Worm (Caenorhabditis elegans) whole organism, L4 larva: ENCODE results near the gene C33F10.1.

Experiments
- D1046.2 ChIP-seq: fragments of 200-800 bp; sonication (Bioruptor generic); IDR thresholded peaks from 2 replicates; pipeline ENCODE4 v1.3.6; 2022; ENCODE audit warnings: missing genetic modification characterization, missing compliant biosample characterization
- F26F4.8 ChIP-seq: fragments of 200-800 bp; sonication (Bioruptor generic); conservative IDR thresholded peaks from 2 replicates; pipeline ENCODE4 v1.3.6; 2022; ENCODE audit warnings: missing genetic modification characterization, missing compliant biosample characterization
- F37D6.2 ChIP-seq: sonication (generic microtip); optimal IDR thresholded peaks from 2 replicates; lab custom pipeline; 2016; ENCODE audit warnings: mild to moderate bottlenecking, missing genetic modification characterization, missing compliant biosample characterization
- Y48G9A.11 ChIP-seq: fragments of 200-800 bp; sonication (Bioruptor generic); IDR thresholded peaks from 2 replicates; pipeline ENCODE4 v1.3.6; 2022; ENCODE audit warnings: missing genetic modification reagents, missing genetic modification characterization, missing compliant biosample characterization
- Y5F2A.4 ChIP-seq: fragments of 200-800 bp; sonication (Bioruptor generic); optimal IDR thresholded peaks from 2 replicates; lab custom pipeline; 2018; ENCODE audit warnings: mild to moderate bottlenecking, missing genetic modification characterization, missing compliant biosample characterization
- ama-1 ChIP-seq: fragments of 150-350 bp; optimal IDR thresholded peaks from 2 replicates; lab custom pipeline; 2014; ENCODE audit warnings: inconsistent platforms, mixed read lengths
- ceh-28 ChIP-seq: fragments of 150-350 bp; optimal IDR thresholded peaks from 2 replicates; lab custom pipeline; 2014; ENCODE audit warnings: missing biosample characterization, missing genetic modification reagents, missing genetic modification characterization
- ceh-44 ChIP-seq: fragments of 200-800 bp; sonication (Bioruptor generic); IDR thresholded peaks from 2 replicates; pipeline ENCODE4 v1.3.6; 2022; ENCODE audit warnings: missing genetic modification reagents, missing genetic modification characterization, missing compliant biosample characterization
- ceh-82 ChIP-seq: sonication (generic microtip); optimal IDR thresholded peaks from 2 replicates; lab custom pipeline; 2017; ENCODE audit warnings: missing biosample characterization, missing genetic modification characterization
- ces-1 ChIP-seq: fragments of 150-350 bp; sonication (generic microtip); optimal IDR thresholded peaks from 4 replicates; lab custom pipeline; 2014; ENCODE audit warnings: missing biosample characterization, missing genetic modification reagents, missing genetic modification characterization
- cey-2 ChIP-seq: sonication (generic microtip); optimal IDR thresholded peaks from 3 replicates; lab custom pipeline; 2017; ENCODE audit warnings: missing genetic modification characterization, mild to moderate bottlenecking, missing compliant biosample characterization, antibody characterized with exemption, borderline replicate concordance; ENCODE audit not compliant: insufficient read depth
- daf-19 ChIP-seq: fragments of 200-800 bp; sonication (Bioruptor generic); conservative IDR thresholded peaks from 2 replicates; pipeline ENCODE4 v1.3.6; 2022; ENCODE audit warnings: missing genetic modification characterization, missing compliant biosample characterization
- daf-8 ChIP-seq: fragments of 200-800 bp; sonication (Bioruptor generic); IDR thresholded peaks from 2 replicates; pipeline ENCODE4 v1.3.6; 2022; ENCODE audit warnings: missing genetic modification characterization, missing compliant biosample characterization
- dmd-6 ChIP-seq: fragments of 200-800 bp; sonication (Bioruptor generic); IDR thresholded peaks from 2 replicates; pipeline ENCODE4 v1.3.6; 2022; ENCODE audit warnings: missing genetic modification reagents, missing genetic modification characterization, missing compliant biosample characterization
- dmd-9 ChIP-seq: fragments of 200-800 bp; sonication (Bioruptor generic); IDR thresholded peaks from 2 replicates; pipeline ENCODE4 v1.3.6; 2022; ENCODE audit warnings: missing genetic modification reagents, missing genetic modification characterization, missing compliant biosample characterization
- dpl-1 ChIP-seq: fragments of 150-350 bp; optimal IDR thresholded peaks from 2 replicates; lab custom pipeline; 2014; ENCODE audit warnings: missing biosample characterization, missing genetic modification reagents, missing genetic modification characterization
- dve-1 ChIP-seq: sonication (generic microtip); optimal IDR thresholded peaks from 2 replicates; lab custom pipeline; 2017; ENCODE audit warnings: antibody characterized with exemption, mild to moderate bottlenecking, missing genetic modification characterization, missing compliant biosample characterization; ENCODE audit not compliant: insufficient read depth
- gei-8 ChIP-seq: fragments of 200-800 bp; sonication (Bioruptor generic); optimal IDR thresholded peaks from 2 replicates; lab custom pipeline; 2018; ENCODE audit warnings: mild to moderate bottlenecking, missing genetic modification characterization, missing compliant biosample characterization
- hif-1 ChIP-seq, 2 experiments: sonication (generic microtip); optimal IDR thresholded peaks; 2 replicates each; lab custom pipeline; 2016 to 2017; ENCODE audit warnings: missing compliant biosample characterization in 2 of 2, missing genetic modification characterization in 2 of 2, missing genetic modification reagents in 2 of 2, missing genotype in 2 of 2, mild to moderate bottlenecking in 1 of 2
- hlh-11 ChIP-seq: fragments of 200-800 bp; sonication (Bioruptor generic); optimal IDR thresholded peaks from 2 replicates; lab custom pipeline; 2018; ENCODE audit warnings: mild to moderate bottlenecking, missing genetic modification characterization, missing compliant biosample characterization
- hmg-1.1 ChIP-seq: fragments of 200-800 bp; sonication (Bioruptor generic); IDR thresholded peaks from 2 replicates; pipeline ENCODE4 v1.3.6; 2022; ENCODE audit warnings: missing genetic modification reagents, missing genetic modification characterization, missing compliant biosample characterization
- lin-15B ChIP-seq: fragments of 150-350 bp; sonication (generic microtip); optimal IDR thresholded peaks from 3 replicates; lab custom pipeline; 2014; ENCODE audit warnings: missing biosample characterization, missing genetic modification characterization
- lin-39 ChIP-seq: fragments of 150-350 bp; optimal IDR thresholded peaks from 2 replicates; lab custom pipeline; 2014; ENCODE audit warnings: missing biosample characterization, missing genetic modification reagents, missing genetic modification characterization
- lir-3 ChIP-seq: sonication (generic microtip); optimal IDR thresholded peaks from 2 replicates; lab custom pipeline; 2016; ENCODE audit warnings: mild to moderate bottlenecking, missing genetic modification characterization, missing compliant biosample characterization
- madf-5 ChIP-seq, 2 experiments: fragments of 200-800 bp; sonication (Bioruptor generic); IDR thresholded peaks; 2 replicates each; pipeline ENCODE4 v1.3.6; 2022; ENCODE audit warnings: missing compliant biosample characterization in 2 of 2, missing genetic modification characterization in 2 of 2
- madf-9 ChIP-seq: fragments of 200-800 bp; sonication (Bioruptor generic); conservative IDR thresholded peaks from 2 replicates; pipeline ENCODE4 v1.3.6; 2022; ENCODE audit warnings: missing genetic modification reagents, missing genetic modification characterization, missing compliant biosample characterization
- mdl-1 ChIP-seq, 2 experiments: fragments of 150-350 bp in 1 of 2; sonication (generic microtip) in 1 of 2; optimal IDR thresholded peaks; 2 replicates each; lab custom pipeline; 2014 to 2017; ENCODE audit warnings: missing biosample characterization in 2 of 2, missing genetic modification characterization in 2 of 2
- mxl-3 ChIP-seq: fragments of 200-800 bp; sonication (Bioruptor generic); optimal IDR thresholded peaks from 2 replicates; lab custom pipeline; 2018; ENCODE audit warnings: mild to moderate bottlenecking, missing genetic modification characterization, missing compliant biosample characterization
- nhr-10 ChIP-seq: fragments of 150-350 bp; optimal IDR thresholded peaks from 2 replicates; lab custom pipeline; 2014; ENCODE audit warnings: missing biosample characterization, missing genetic modification characterization
- nhr-102 ChIP-seq: sonication (generic microtip); optimal IDR thresholded peaks from 2 replicates; lab custom pipeline; 2016; ENCODE audit warnings: mild to moderate bottlenecking, missing genetic modification characterization, moderate library complexity, missing compliant biosample characterization
- nhr-11 ChIP-seq: fragments of 150-350 bp; optimal IDR thresholded peaks from 2 replicates; lab custom pipeline; 2014; ENCODE audit warnings: missing biosample characterization, missing genetic modification characterization
- nhr-25 ChIP-seq: sonication (generic microtip); optimal IDR thresholded peaks from 2 replicates; lab custom pipeline; 2017; ENCODE audit warnings: missing genetic modification characterization, mild to moderate bottlenecking, missing compliant biosample characterization, antibody characterized with exemption, moderate library complexity, borderline replicate concordance; ENCODE audit not compliant: insufficient read depth
- nhr-28 ChIP-seq: fragments of 150-350 bp; optimal IDR thresholded peaks from 2 replicates; lab custom pipeline; 2014; ENCODE audit warnings: missing biosample characterization, missing genetic modification characterization
- nhr-41 ChIP-seq: fragments of 200-800 bp; sonication (Bioruptor generic); IDR thresholded peaks from 2 replicates; pipeline ENCODE4 v1.3.6; 2022; ENCODE audit warnings: missing genetic modification reagents, missing genetic modification characterization, missing compliant biosample characterization
- nhr-6 ChIP-seq: fragments of 150-350 bp; optimal IDR thresholded peaks from 2 replicates; lab custom pipeline; 2014; ENCODE audit warnings: missing biosample characterization, missing genetic modification characterization
- nhr-77 ChIP-seq: fragments of 150-350 bp; optimal IDR thresholded peaks from 2 replicates; lab custom pipeline; 2014; ENCODE audit warnings: missing biosample characterization, missing genetic modification characterization
- pqm-1 ChIP-seq: sonication (generic microtip); optimal IDR thresholded peaks from 2 replicates; lab custom pipeline; 2017; ENCODE audit warnings: missing biosample characterization, missing genetic modification characterization
- saeg-2 ChIP-seq: fragments of 200-800 bp; sonication (Bioruptor generic); IDR thresholded peaks from 2 replicates; pipeline ENCODE4 v1.3.6; 2022; ENCODE audit warnings: missing genetic modification reagents, missing genetic modification characterization, missing compliant biosample characterization
- set-16 ChIP-seq: fragments of 200-800 bp; sonication (Bioruptor generic); IDR thresholded peaks from 2 replicates; pipeline ENCODE4 v1.3.6; 2022; ENCODE audit warnings: missing genetic modification reagents, missing genetic modification characterization, missing compliant biosample characterization
- skn-1 ChIP-seq: fragments of 150-350 bp; optimal IDR thresholded peaks from 2 replicates; lab custom pipeline; 2014; ENCODE audit warnings: missing biosample characterization, missing genetic modification characterization
- snpc-4 ChIP-seq: fragments of 150-350 bp; optimal IDR thresholded peaks from 2 replicates; lab custom pipeline; 2014; ENCODE audit warnings: missing biosample characterization, missing genetic modification characterization
- spr-1 ChIP-seq: sonication (generic microtip); optimal IDR thresholded peaks from 2 replicates; lab custom pipeline; 2016; ENCODE audit warnings: mild to moderate bottlenecking, missing genetic modification characterization, missing compliant biosample characterization
- spr-3 ChIP-seq: fragments of 200-800 bp; sonication (Bioruptor generic); optimal IDR thresholded peaks from 2 replicates; lab custom pipeline; 2018; ENCODE audit warnings: mild to moderate bottlenecking, missing genetic modification characterization, missing compliant biosample characterization
- tag-97 ChIP-seq: fragments of 200-800 bp; sonication (Bioruptor generic); IDR thresholded peaks from 2 replicates; pipeline ENCODE4 v1.3.6; 2022; ENCODE audit warnings: missing genetic modification characterization, missing compliant biosample characterization
- tra-1 ChIP-seq: fragments of 200-800 bp; sonication (Bioruptor generic); IDR thresholded peaks from 2 replicates; pipeline ENCODE4 v1.3.6; 2022; ENCODE audit warnings: missing genetic modification reagents, missing genetic modification characterization, missing compliant biosample characterization
- unc-39 ChIP-seq: sonication (generic microtip); optimal IDR thresholded peaks from 2 replicates; lab custom pipeline; 2017; ENCODE audit warnings: missing biosample characterization, missing genetic modification characterization
- unc-62 ChIP-seq, 3 experiments: fragments of 150-350 bp in 1 of 3; sonication (generic microtip); optimal IDR thresholded peaks in 2 of 3; peaks in 1 of 3; 1 replicate in 1 of 3; 2 replicates in 2 of 3; lab custom pipeline; 2014 to 2017; ENCODE audit warnings: missing biosample characterization in 3 of 3, missing genetic modification characterization in 3 of 3, missing genetic modification reagents in 3 of 3, missing genotype in 1 of 3
- vab-7 ChIP-seq: fragments of 200-800 bp; sonication (Bioruptor generic); IDR thresholded peaks from 2 replicates; pipeline ENCODE4 v1.3.6; 2022; ENCODE audit warnings: missing genetic modification reagents, missing genetic modification characterization, missing compliant biosample characterization
- zag-1 ChIP-seq: fragments of 150-350 bp; optimal IDR thresholded peaks from 2 replicates; lab custom pipeline; 2014; ENCODE audit warnings: missing biosample characterization, missing genetic modification characterization
- zip-11 ChIP-seq: fragments of 200-800 bp; sonication (Bioruptor generic); IDR thresholded peaks from 2 replicates; pipeline ENCODE4 v1.3.6; 2022; ENCODE audit warnings: missing genetic modification characterization, missing compliant biosample characterization
- zip-2 ChIP-seq: fragments of 150-350 bp; optimal IDR thresholded peaks from 2 replicates; lab custom pipeline; 2014; ENCODE audit warnings: missing biosample characterization, missing genetic modification characterization
- ztf-7 ChIP-seq: fragments of 150-350 bp; optimal IDR thresholded peaks from 2 replicates; lab custom pipeline; 2014; ENCODE audit warnings: missing biosample characterization, missing genetic modification characterization

Gene C33F10.1

ce11 chrII:4881727-4882126 is 46.9 kb downstream of the C33F10.1 start, which contains the start of gene gst-7 (continued):
- peak; percentile 38 for TF ChIP-seq pqm-1
- no peak for TF ChIP-seq lin-15B (tag; lab: Kevin White, UChicago)
- no peak for TF ChIP-seq nhr-41 (GFP tag; lab: Robert Waterston, UW)
- peak; percentile 5 for TF ChIP-seq ztf-7 (tag; lab: Kevin White, UChicago)
- TF ChIP-seq zip-11 (GFP tag; lab: Robert Waterston, UW), result no peak
- no peak for TF ChIP-seq unc-62 (GFP tag; optimal IDR thresholded peaks at IDR 0.05 in 1 of 2; lab: Kevin White, UChicago)
- TF ChIP-seq unc-62 (tag; optimal IDR thresholded peaks at IDR 0.05; lab: Kevin White, UChicago), result no peak
- TF ChIP-seq skn-1 (tag; lab: Kevin White, UChicago), result no peak
- TF ChIP-seq mdl-1 (tag; optimal IDR thresholded peaks at IDR 0.05; lab: Kevin White, UChicago), result peak in 1 of 2 experiments; percentile 53
- TF ChIP-seq ceh-28, result no peak
- TF ChIP-seq daf-19 (GFP tag; lab: Robert Waterston, UW), result no peak
- no peak for TF ChIP-seq zip-2 (tag; lab: Kevin White, UChicago)
- TF ChIP-seq hlh-11 (tag; lab: Kevin White, UChicago), result peak; percentile 79
- no peak for TF ChIP-seq spr-3 (GFP tag; lab: Kevin White, UChicago)
- TF ChIP-seq madf-9 (GFP tag; lab: Robert Waterston, UW), result no peak
- no peak for TF ChIP-seq nhr-10
- TF ChIP-seq F37D6.2 (tag; lab: Kevin White, UChicago), result no peak
- peak; percentile 77 for TF ChIP-seq cey-2 (tag; lab: Kevin White, UChicago)
- no peak for TF ChIP-seq F26F4.8 (GFP tag; lab: Robert Waterston, UW)
- no peak for TF ChIP-seq lir-3 (tag; lab: Kevin White, UChicago)
- TF ChIP-seq nhr-11 (tag; lab: Kevin White, UChicago), result peak; percentile 43
- peak; percentile 39 for TF ChIP-seq nhr-77 (tag; lab: Kevin White, UChicago)
- no peak for TF ChIP-seq ceh-82
- TF ChIP-seq dpl-1 (GFP tag; lab: Kevin White, UChicago), result no peak
- no peak for TF ChIP-seq nhr-25 (tag; lab: Kevin White, UChicago)
- peak; percentile 35; the same call in 1 of the 2 replicates for TF ChIP-seq hmg-1.1 (GFP tag; lab: Robert Waterston, UW)
- no peak for TF ChIP-seq ceh-44 (GFP tag; lab: Robert Waterston, UW)
- TF ChIP-seq ces-1 (GFP tag; lab: Kevin White, UChicago), result no peak
- TF ChIP-seq dmd-6 (GFP tag; lab: Robert Waterston, UW), result peak; percentile 73
- TF ChIP-seq dve-1, result peak; percentile 83
- TF ChIP-seq madf-5 (GFP tag; IDR thresholded peaks at IDR 0.05; lab: Robert Waterston, UW), result no peak
- peak; percentile 95 for TF ChIP-seq mxl-3 (GFP tag; lab: Kevin White, UChicago)
- TF ChIP-seq Y48G9A.11 (GFP tag; lab: Robert Waterston, UW), result no peak
- TF ChIP-seq saeg-2 (GFP tag; lab: Robert Waterston, UW), result no peak
- TF ChIP-seq hif-1 (tag; optimal IDR thresholded peaks at IDR 0.05; lab: Kevin White, UChicago), result peak in 1 of 2 experiments; percentile 11
- TF ChIP-seq Y5F2A.4 (GFP tag; lab: Kevin White, UChicago), result no peak
- no peak for TF ChIP-seq nhr-6 (tag; lab: Kevin White, UChicago)
- TF ChIP-seq vab-7, result no peak
- TF ChIP-seq unc-39 (tag; lab: Kevin White, UChicago), result no peak
- no peak for TF ChIP-seq daf-8 (GFP tag; lab: Robert Waterston, UW)
- TF ChIP-seq spr-1 (tag; lab: Kevin White, UChicago), result no peak
- peak; percentile 97 for TF ChIP-seq nhr-28
- TF ChIP-seq ama-1 (lab: Kevin White, UChicago), result no peak
- TF ChIP-seq zag-1 (tag; lab: Kevin White, UChicago), result no peak
- TF ChIP-seq nhr-102 (tag; lab: Kevin White, UChicago), result peak; percentile 95
- no peak for TF ChIP-seq D1046.2 (GFP tag; lab: Robert Waterston, UW)
- 0 out of 2 replicates have a peak, but pooled peaks have one; percentile 20 for TF ChIP-seq tra-1
- no peak for TF ChIP-seq set-16 (GFP tag; lab: Robert Waterston, UW)
- no peak for TF ChIP-seq tag-97 (GFP tag; lab: Robert Waterston, UW)
- no peak for TF ChIP-seq snpc-4 (tag; lab: Kevin White, UChicago)
- no peak for TF ChIP-seq lin-39 (tag; lab: Kevin White, UChicago)
- TF ChIP-seq gei-8, result no peak
- no peak for TF ChIP-seq dmd-9 (GFP tag; lab: Robert Waterston, UW)
